Worm (Caenorhabditis elegans) whole organism, L4 larva: Measurements from ENCODE around the gene C32B5.6.
"Not testable (repeated sequence)": the region's sequence is repeated elsewhere in the genome, so short reads cannot be mapped to it uniquely, and the experiment has no call there.

Experiments used
- D1046.2 ChIP-seq: fragments of 200-800 bp; sonication (Bioruptor generic); IDR thresholded peaks from 2 replicates; pipeline ENCODE4 v1.3.6; 2022; ENCODE audit warnings: missing genetic modification characterization, missing compliant biosample characterization
- F26F4.8 ChIP-seq: fragments of 200-800 bp; sonication (Bioruptor generic); conservative IDR thresholded peaks from 2 replicates; pipeline ENCODE4 v1.3.6; 2022; ENCODE audit warnings: missing genetic modification characterization, missing compliant biosample characterization
- T26A8.4 ChIP-seq: fragments of 200-800 bp; sonication (Bioruptor generic); IDR thresholded peaks from 2 replicates; pipeline ENCODE4 v1.3.6; 2022; ENCODE audit warnings: missing genetic modification characterization, missing compliant biosample characterization
- Y105C5A.15 ChIP-seq: fragments of 200-800 bp; sonication (Bioruptor generic); IDR thresholded peaks from 2 replicates; pipeline ENCODE4 v1.3.6; 2022; ENCODE audit warnings: missing genetic modification characterization, missing compliant biosample characterization
- Y48G9A.11 ChIP-seq: fragments of 200-800 bp; sonication (Bioruptor generic); IDR thresholded peaks from 2 replicates; pipeline ENCODE4 v1.3.6; 2022; ENCODE audit warnings: missing genetic modification reagents, missing genetic modification characterization, missing compliant biosample characterization
- ZK337.2 ChIP-seq: fragments of 200-800 bp; sonication (Bioruptor generic); IDR thresholded peaks from 2 replicates; pipeline ENCODE4 v1.3.6; 2022; ENCODE audit warnings: missing genetic modification reagents, missing genetic modification characterization, missing compliant biosample characterization
- aha-1 ChIP-seq: fragments of 150-350 bp; peaks from one replicate; lab custom pipeline; 2014; ENCODE audit warnings: missing biosample characterization, missing genetic modification characterization
- aly-2 ChIP-seq: sonication (generic microtip); optimal IDR thresholded peaks from 2 replicates; lab custom pipeline; 2018; ENCODE audit warnings: missing biosample characterization, missing genetic modification characterization
- ceh-20 ChIP-seq: fragments of 200-800 bp; sonication (Bioruptor generic); IDR thresholded peaks from 2 replicates; pipeline ENCODE4 v1.3.6; 2022; ENCODE audit warnings: missing genetic modification reagents, missing genetic modification characterization, missing compliant biosample characterization
- ceh-62 ChIP-seq: sonication (generic microtip); optimal IDR thresholded peaks from 2 replicates; lab custom pipeline; 2017; ENCODE audit warnings: missing biosample characterization, missing genetic modification characterization
- ctbp-1 ChIP-seq: fragments of 200-800 bp; sonication (Bioruptor generic); IDR thresholded peaks from 2 replicates; pipeline ENCODE4 v1.3.6; 2022; ENCODE audit warnings: missing genetic modification reagents, missing genetic modification characterization, missing compliant biosample characterization
- dmd-6 ChIP-seq: fragments of 200-800 bp; sonication (Bioruptor generic); IDR thresholded peaks from 2 replicates; pipeline ENCODE4 v1.3.6; 2022; ENCODE audit warnings: missing genetic modification reagents, missing genetic modification characterization, missing compliant biosample characterization
- dmd-8 ChIP-seq: fragments of 200-800 bp; sonication (Bioruptor generic); IDR thresholded peaks from 2 replicates; pipeline ENCODE4 v1.3.6; 2022; ENCODE audit warnings: missing genetic modification characterization, missing compliant biosample characterization
- egl-43 ChIP-seq: fragments of 200-800 bp; sonication (Bioruptor generic); IDR thresholded peaks from 2 replicates; pipeline ENCODE4 v1.3.6; 2022; ENCODE audit warnings: missing genetic modification reagents, missing genetic modification characterization, missing compliant biosample characterization
- fkh-10 ChIP-seq: fragments of 150-350 bp; optimal IDR thresholded peaks from 2 replicates; lab custom pipeline; 2014; ENCODE audit warnings: missing biosample characterization, missing genetic modification reagents, missing genetic modification characterization
- fos-1 ChIP-seq: fragments of 150-350 bp; optimal IDR thresholded peaks from 2 replicates; lab custom pipeline; 2014; ENCODE audit warnings: missing biosample characterization, missing genetic modification characterization
- gei-8 ChIP-seq: fragments of 200-800 bp; sonication (Bioruptor generic); optimal IDR thresholded peaks from 2 replicates; lab custom pipeline; 2018; ENCODE audit warnings: mild to moderate bottlenecking, missing genetic modification characterization, missing compliant biosample characterization
- lim-7 ChIP-seq: fragments of 200-800 bp; sonication (Bioruptor generic); IDR thresholded peaks from 2 replicates; pipeline ENCODE4 v1.3.6; 2022; ENCODE audit warnings: missing genetic modification characterization, missing compliant biosample characterization
- lin-1 ChIP-seq: fragments of 200-800 bp; sonication (Bioruptor generic); IDR thresholded peaks from 2 replicates; pipeline ENCODE4 v1.3.6; 2022; ENCODE audit warnings: missing genetic modification reagents, missing genetic modification characterization, missing compliant biosample characterization
- lin-13 ChIP-seq: fragments of 150-350 bp; optimal IDR thresholded peaks from 2 replicates; lab custom pipeline; 2014; ENCODE audit warnings: missing biosample characterization, missing genetic modification reagents, missing genetic modification characterization
- madf-5 ChIP-seq, 2 experiments: fragments of 200-800 bp; sonication (Bioruptor generic); IDR thresholded peaks; 2 replicates each; pipeline ENCODE4 v1.3.6; 2022; ENCODE audit warnings: missing compliant biosample characterization in 2 of 2, missing genetic modification characterization in 2 of 2
- madf-9 ChIP-seq: fragments of 200-800 bp; sonication (Bioruptor generic); conservative IDR thresholded peaks from 2 replicates; pipeline ENCODE4 v1.3.6; 2022; ENCODE audit warnings: missing genetic modification reagents, missing genetic modification characterization, missing compliant biosample characterization
- mdt-29 ChIP-seq: fragments of 200-800 bp; sonication (Bioruptor generic); IDR thresholded peaks from 2 replicates; pipeline ENCODE4 v1.3.6; 2022; ENCODE audit warnings: missing genetic modification reagents, missing genetic modification characterization, missing compliant biosample characterization
- mxl-2 ChIP-seq: fragments of 200-800 bp; sonication (Bioruptor generic); conservative IDR thresholded peaks from 2 replicates; pipeline ENCODE4 v1.3.6; 2022; ENCODE audit warnings: missing genetic modification reagents, missing genetic modification characterization, missing compliant biosample characterization
- nhr-25 ChIP-seq: sonication (generic microtip); optimal IDR thresholded peaks from 2 replicates; lab custom pipeline; 2017; ENCODE audit warnings: missing genetic modification characterization, mild to moderate bottlenecking, missing compliant biosample characterization, antibody characterized with exemption, moderate library complexity, borderline replicate concordance; ENCODE audit not compliant: insufficient read depth
- nhr-41 ChIP-seq: fragments of 200-800 bp; sonication (Bioruptor generic); IDR thresholded peaks from 2 replicates; pipeline ENCODE4 v1.3.6; 2022; ENCODE audit warnings: missing genetic modification reagents, missing genetic modification characterization, missing compliant biosample characterization
- nhr-6 ChIP-seq: fragments of 150-350 bp; optimal IDR thresholded peaks from 2 replicates; lab custom pipeline; 2014; ENCODE audit warnings: missing biosample characterization, missing genetic modification characterization
- pqm-1 ChIP-seq: sonication (generic microtip); optimal IDR thresholded peaks from 2 replicates; lab custom pipeline; 2017; ENCODE audit warnings: missing biosample characterization, missing genetic modification characterization
- sdz-12 ChIP-seq: fragments of 200-800 bp; sonication (Bioruptor generic); optimal IDR thresholded peaks from 2 replicates; lab custom pipeline; 2018; ENCODE audit warnings: mild to moderate bottlenecking, missing genetic modification characterization, missing compliant biosample characterization
- skn-1 ChIP-seq: fragments of 150-350 bp; optimal IDR thresholded peaks from 2 replicates; lab custom pipeline; 2014; ENCODE audit warnings: missing biosample characterization, missing genetic modification characterization
- snpc-1.2 ChIP-seq: fragments of 200-800 bp; sonication (Bioruptor generic); IDR thresholded peaks from 2 replicates; pipeline ENCODE4 v1.3.6; 2022; ENCODE audit warnings: missing genetic modification reagents, missing genetic modification characterization, missing compliant biosample characterization
- snpc-4 ChIP-seq: fragments of 150-350 bp; optimal IDR thresholded peaks from 2 replicates; lab custom pipeline; 2014; ENCODE audit warnings: missing biosample characterization, missing genetic modification characterization
- spr-1 ChIP-seq: sonication (generic microtip); optimal IDR thresholded peaks from 2 replicates; lab custom pipeline; 2016; ENCODE audit warnings: mild to moderate bottlenecking, missing genetic modification characterization, missing compliant biosample characterization
- spr-3 ChIP-seq: fragments of 200-800 bp; sonication (Bioruptor generic); optimal IDR thresholded peaks from 2 replicates; lab custom pipeline; 2018; ENCODE audit warnings: mild to moderate bottlenecking, missing genetic modification characterization, missing compliant biosample characterization
- tra-1 ChIP-seq: fragments of 200-800 bp; sonication (Bioruptor generic); IDR thresholded peaks from 2 replicates; pipeline ENCODE4 v1.3.6; 2022; ENCODE audit warnings: missing genetic modification reagents, missing genetic modification characterization, missing compliant biosample characterization
- unc-130 ChIP-seq: sonication (generic microtip); optimal IDR thresholded peaks from 2 replicates; lab custom pipeline; 2016; ENCODE audit warnings: missing genetic modification reagents, missing genetic modification characterization, missing compliant biosample characterization
- unc-62 ChIP-seq, 3 experiments: fragments of 150-350 bp in 1 of 3; sonication (generic microtip); optimal IDR thresholded peaks in 2 of 3; peaks in 1 of 3; 1 replicate in 1 of 3; 2 replicates in 2 of 3; lab custom pipeline; 2014 to 2017; ENCODE audit warnings: missing biosample characterization in 3 of 3, missing genetic modification characterization in 3 of 3, missing genetic modification reagents in 3 of 3, missing genotype in 1 of 3
- vab-7 ChIP-seq: fragments of 200-800 bp; sonication (Bioruptor generic); IDR thresholded peaks from 2 replicates; pipeline ENCODE4 v1.3.6; 2022; ENCODE audit warnings: missing genetic modification reagents, missing genetic modification characterization, missing compliant biosample characterization
- zfp-2 ChIP-seq: sonication (generic microtip); optimal IDR thresholded peaks from 2 replicates; lab custom pipeline; 2016; ENCODE audit warnings: mild to moderate bottlenecking, missing genetic modification characterization, missing compliant biosample characterization
- ztf-11 ChIP-seq: fragments of 150-350 bp; optimal IDR thresholded peaks from 2 replicates; lab custom pipeline; 2014; ENCODE audit warnings: missing biosample characterization, missing genetic modification characterization

C32B5.6 gene

ce11 chrII:960218-960617 lies 8.0 kb upstream of the C32B5.6 start, which contains the start of the genes C32B5.18 and C32B5.7:
Gene C32B5.18, plus strand, starts transcription at chrII:960518.
Gene C32B5.7, plus strand, starts transcription at chrII:960528.
- TF ChIP-seq mxl-2 = no peak
- peak; percentile 76 for TF ChIP-seq aha-1 (tag; lab: Kevin White, UChicago)
- TF ChIP-seq, all 104 proteins: peak for 1

- TF ChIP-seq lin-13 (GFP tag; lab: Kevin White, UChicago) (no peak), mdt-29 (GFP tag; lab: Robert Waterston, UW) (no peak), unc-62 (GFP tag; optimal IDR thresholded peaks at IDR 0.05 in 1 of 2; lab: Kevin White, UChicago) (peak in 1 of 2 experiments; percentile 16), unc-62 (tag; optimal IDR thresholded peaks at IDR 0.05; lab: Kevin White, UChicago) (no peak)
Measured at ce11 chrII:961961-962360, 6.2 kb upstream of the C32B5.6 start, which contains the start of gene C32B5.13. Gene C32B5.13, minus strand, starts transcription at chrII:962061.

- not testable (repeated sequence) for TF ChIP-seq skn-1 (tag; lab: Kevin White, UChicago); unc-130; gei-8 (GFP tag; lab: Kevin White, UChicago)
- TF ChIP-seq, all 104 proteins: peak for 0; not testable (repeated sequence) for 104
Measured at ce11 chrII:966962-967361, 1.2 kb upstream of the C32B5.6 start, which contains the start of gene fbxc-18. Gene fbxc-18, minus strand, starts transcription at chrII:967062.

- TF ChIP-seq mdt-29 (GFP tag; lab: Robert Waterston, UW) (no peak), ceh-62 (tag; lab: Kevin White, UChicago) (no peak), lim-7 (GFP tag; lab: Robert Waterston, UW) (no peak), ceh-20 (GFP tag; lab: Robert Waterston, UW) (no peak), spr-1 (no peak), fos-1 (no peak)
- TF ChIP-seq, all 104 proteins: peak for 0
Measured at ce11 chrII:972850-973249, 4.6 kb downstream of the C32B5.6 start, which contains the start of gene C32B5.15. Gene C32B5.15, minus strand, starts transcription at chrII:972950.

ce11 chrII:973999-974398 lies 5.8 kb downstream of the C32B5.6 start, which contains the start of gene fbxc-14:
Gene fbxc-14, plus strand, starts transcription at chrII:974299.
- TF ChIP-seq sdz-12 (GFP tag; lab: Kevin White, UChicago) (no peak), nhr-25 (no peak), fkh-10 (GFP tag; lab: Kevin White, UChicago) (no peak), snpc-4 (tag; lab: Kevin White, UChicago) (no peak), zfp-2 (tag; lab: Kevin White, UChicago) (no peak), ztf-11 (no peak), fos-1 (no peak), nhr-6 (tag; lab: Kevin White, UChicago) (no peak), pqm-1 (tag; lab: Kevin White, UChicago) (no peak), spr-3 (GFP tag; lab: Kevin White, UChicago) (no peak), Y105C5A.15 (GFP tag; lab: Robert Waterston, UW) (no peak), T26A8.4 (GFP tag; lab: Robert Waterston, UW) (no peak), aly-2 (no peak), lin-1 (GFP tag; lab: Robert Waterston, UW) (no peak)

- 0 out of 4 replicates have a peak, but pooled peaks of 1 of the 2 experiments have one; percentile 68 for TF ChIP-seq madf-5 (GFP tag; IDR thresholded peaks at IDR 0.05; lab: Robert Waterston, UW)
- TF ChIP-seq ZK337.2 (GFP tag; lab: Robert Waterston, UW) = 0 out of 2 replicates have a peak, but pooled peaks have one; percentile 51
- peak; percentile 66; the same call in 1 of the 2 replicates for TF ChIP-seq dmd-8 (GFP tag; lab: Robert Waterston, UW)
- TF ChIP-seq dmd-6 (GFP tag; lab: Robert Waterston, UW) = peak; percentile 39
- 0 out of 2 replicates have a peak, but pooled peaks have one; percentile 31 for TF ChIP-seq Y48G9A.11
- TF ChIP-seq D1046.2 (GFP tag; lab: Robert Waterston, UW) = peak; percentile 80
- TF ChIP-seq tra-1 (GFP tag; lab: Robert Waterston, UW) = 0 out of 2 replicates have a peak, but pooled peaks have one; percentile 18
- peak; percentile 75; the same call in 1 of the 2 replicates for TF ChIP-seq lin-1 (GFP tag; lab: Robert Waterston, UW)
- TF ChIP-seq egl-43 (GFP tag; lab: Robert Waterston, UW) = peak; percentile 74; the same call in 1 of the 2 replicates
- peak; percentile 64 for TF ChIP-seq snpc-1.2 (GFP tag; lab: Robert Waterston, UW)
- TF ChIP-seq madf-9 (GFP tag; lab: Robert Waterston, UW) = 0 out of 2 replicates have a peak, but pooled peaks have one; percentile 22
- 0 out of 2 replicates have a peak, but pooled peaks have one; percentile 29 for TF ChIP-seq nhr-41
- peak; percentile 69 for TF ChIP-seq ctbp-1 (GFP tag; lab: Robert Waterston, UW)
- peak; percentile 78 for TF ChIP-seq lim-7 (GFP tag; lab: Robert Waterston, UW)
- TF ChIP-seq F26F4.8 (GFP tag; lab: Robert Waterston, UW) = peak; percentile 68; the same call in 1 of the 2 replicates
- TF ChIP-seq vab-7 (GFP tag; lab: Robert Waterston, UW) = peak; percentile 68
Measured at ce11 chrII:977130-977529, 8.9 kb downstream of the C32B5.6 start.
